Worm (Caenorhabditis elegans): ENCODE data around the gene tmed-1.

DNA sequence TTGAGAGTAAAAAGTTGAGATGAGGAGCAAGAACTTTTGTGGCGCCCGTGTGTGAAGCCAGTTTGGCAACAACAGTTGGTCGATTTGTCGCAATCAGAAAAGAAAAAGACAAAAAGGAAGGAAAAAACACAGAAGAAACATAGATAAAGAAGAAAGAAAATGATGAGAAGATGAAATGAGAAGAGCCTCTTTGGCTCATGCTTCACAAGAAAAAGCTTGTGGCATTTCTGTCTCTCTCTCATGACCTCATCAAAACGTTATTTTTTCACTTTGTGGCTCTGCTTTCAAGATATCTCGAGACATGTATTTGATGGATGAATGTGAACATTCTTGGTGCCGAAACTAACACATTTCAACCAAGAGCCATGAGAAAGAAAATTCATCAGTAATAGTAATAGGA lies 35.1 kb upstream of the tmed-1 start:
- TF ChIP-seq unc-86 (tag; optimal IDR thresholded peaks at IDR 0.05) = no peak
- TF ChIP-seq pqm-1 (tag; optimal IDR thresholded peaks at IDR 0.05) = no peak
- no peak for TF ChIP-seq F13H6.1 (tag; optimal IDR thresholded peaks at IDR 0.05)
- no peak for TF ChIP-seq pax-1 (tag; optimal IDR thresholded peaks at IDR 0.05)
- TF ChIP-seq ceh-24 (tag; optimal IDR thresholded peaks at IDR 0.05) = no peak
- no peak for TF ChIP-seq fkh-10 (GFP tag; optimal IDR thresholded peaks at IDR 0.05)
- no peak for TF ChIP-seq ceh-9 (tag; optimal IDR thresholded peaks at IDR 0.05)
- no peak for TF ChIP-seq nhr-232 (tag; optimal IDR thresholded peaks at IDR 0.05)
- no peak for TF ChIP-seq K02D7.2 (tag; optimal IDR thresholded peaks at IDR 0.05)

Measured in whole organism, late embryonic.